Worm (Caenorhabditis elegans) whole organism, L3 larva: ENCODE results near the gene pxd-1.

Source experiments
- ZK546.5 ChIP-seq: sonication (generic microtip); optimal IDR thresholded peaks from 2 replicates; lab custom pipeline; 2017; ENCODE audit warnings: missing biosample characterization, missing genetic modification characterization
- ceh-28 ChIP-seq: fragments of 150-350 bp; optimal IDR thresholded peaks from 2 replicates; lab custom pipeline; 2014; ENCODE audit warnings: missing biosample characterization, missing genetic modification reagents, missing genetic modification characterization
- egl-27 ChIP-seq: sonication (generic microtip); optimal IDR thresholded peaks from 4 replicates; lab custom pipeline; 2017; ENCODE audit warnings: missing biosample characterization, missing genetic modification reagents, missing genetic modification characterization
- nfya-1 ChIP-seq: sonication (generic microtip); optimal IDR thresholded peaks from 2 replicates; lab custom pipeline; 2017; ENCODE audit warnings: missing genetic modification characterization, mild to moderate bottlenecking, missing compliant biosample characterization, antibody characterized with exemption, moderate library complexity; ENCODE audit not compliant: insufficient read depth
- nhr-11 ChIP-seq: fragments of 150-350 bp; optimal IDR thresholded peaks from 2 replicates; lab custom pipeline; 2014; ENCODE audit warnings: missing biosample characterization, missing genetic modification characterization

- TF ChIP-seq egl-27 (tag; lab: Kevin White, UChicago), result no peak
- no peak for TF ChIP-seq ceh-28
- TF ChIP-seq ZK546.5 (tag; lab: Kevin White, UChicago), result no peak
- TF ChIP-seq nfya-1 (tag; lab: Kevin White, UChicago), result peak; percentile 17
- TF ChIP-seq nhr-11 (tag; lab: Kevin White, UChicago), result no peak
These were observed 4.2 kb downstream of the pxd-1 start for ce11 chrIII:4010168-4010567.
